Worm (Caenorhabditis elegans): Measurements from ENCODE around the gene cpi-2.

DNA sequence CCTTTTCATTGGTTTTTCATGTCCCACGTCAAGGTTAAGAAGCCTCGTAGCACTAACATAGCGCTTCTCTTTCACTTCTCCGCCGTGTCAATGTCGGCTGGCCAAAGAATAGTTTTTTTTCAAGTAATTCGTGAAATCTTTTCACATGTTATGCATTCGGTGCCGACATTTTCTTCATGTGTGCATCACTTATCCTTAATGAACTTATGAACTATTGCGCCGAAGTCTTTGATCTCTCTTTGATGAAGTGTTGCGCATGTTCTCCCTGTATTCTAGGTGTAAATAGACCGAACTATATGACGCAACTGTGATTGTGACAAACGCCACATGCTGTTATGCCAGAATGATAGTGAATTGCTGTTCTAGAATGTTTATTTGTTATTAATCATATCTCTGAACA is 21.8 kb upstream of the cpi-2 start:
- TF ChIP-seq nhr-237 (tag; optimal IDR thresholded peaks at IDR 0.05) (no peak), ztf-11 (tag; optimal IDR thresholded peaks at IDR 0.05) (no peak), rnt-1 (tag; optimal IDR thresholded peaks at IDR 0.05) (no peak), snpc-4 (tag; optimal IDR thresholded peaks at IDR 0.05) (no peak), unc-130 (tag; optimal IDR thresholded peaks at IDR 0.05) (no peak), mab-9 (GFP tag; IDR thresholded peaks at IDR 0.05) (no peak), aly-2 (tag; optimal IDR thresholded peaks at IDR 0.05) (no peak), efl-3 (GFP tag; optimal IDR thresholded peaks at IDR 0.05) (no peak), ceh-88 (GFP tag; IDR thresholded peaks at IDR 0.05) (no peak)
